Fruit fly (Drosophila melanogaster) whole organism, embryonic: ENCODE data around the gene Atac2.

ENCODE experiments used
- ATbp ChIP-seq: fragments of 200-800 bp; sonication (Bioruptor generic); optimal IDR thresholded peaks from 2 replicates; lab custom pipeline; 2017; ENCODE audit warnings: missing biosample characterization, mild to moderate bottlenecking, missing genetic modification characterization, missing genetic modification reagents
- Atf6 ChIP-seq: fragments of 200-800 bp; sonication (Bioruptor generic); IDR thresholded peaks from 2 replicates; pipeline ENCODE4 v1.3.6; 2022; ENCODE audit warnings: missing biosample characterization, missing genetic modification characterization
- CG10274 ChIP-seq: fragments of 200-800 bp; sonication (Bioruptor generic); optimal IDR thresholded peaks from 3 replicates; lab custom pipeline; 2017; ENCODE audit warnings: missing biosample characterization, mild to moderate bottlenecking, missing genetic modification characterization
- CG10321 ChIP-seq: fragments of 200-800 bp; sonication (Bioruptor generic); IDR thresholded peaks from 2 replicates; pipeline ENCODE4 v1.3.6; 2022; ENCODE audit warnings: missing biosample characterization, missing genetic modification characterization
- CG11560 ChIP-seq: fragments of 200-800 bp; sonication (Bioruptor generic); IDR thresholded peaks from 3 replicates; pipeline ENCODE4 v1.3.6; 2022; ENCODE audit warnings: missing biosample characterization, missing genetic modification characterization
- CG11695 ChIP-seq: fragments of 200-800 bp; sonication (Bioruptor generic); IDR thresholded peaks from 3 replicates; pipeline ENCODE4 v1.3.6; 2022; ENCODE audit warnings: missing biosample characterization, missing genetic modification characterization
- CG1233 ChIP-seq: fragments of 200-800 bp; sonication (Bioruptor generic); optimal IDR thresholded peaks from 4 replicates; lab custom pipeline; 2018; ENCODE audit warnings: missing biosample characterization, mild to moderate bottlenecking, missing genetic modification characterization
- CG13296 ChIP-seq: fragments of 200-800 bp; sonication (Bioruptor generic); optimal IDR thresholded peaks from 3 replicates; lab custom pipeline; 2018; ENCODE audit warnings: missing biosample characterization, mild to moderate bottlenecking, missing genetic modification characterization
- CG14710 ChIP-seq: fragments of 200-800 bp; sonication (Bioruptor generic); optimal IDR thresholded peaks from 3 replicates; lab custom pipeline; 2019; ENCODE audit warnings: missing biosample characterization, mild to moderate bottlenecking, missing genetic modification characterization, moderate library complexity
- CG17568 ChIP-seq: fragments of 200-800 bp; sonication (Bioruptor generic); optimal IDR thresholded peaks from 2 replicates; lab custom pipeline; 2018; ENCODE audit warnings: missing biosample characterization, mild to moderate bottlenecking, missing genetic modification characterization, moderate library complexity
- CG17829 ChIP-seq: fragments of 200-800 bp; optimal IDR thresholded peaks from 2 replicates; lab custom pipeline; 2019; ENCODE audit warnings: missing biosample characterization, mild to moderate bottlenecking, missing genetic modification characterization, moderate library complexity
- CG2199 ChIP-seq: fragments of 200-800 bp; sonication (Bioruptor generic); IDR thresholded peaks from 3 replicates; pipeline ENCODE4 v1.3.6; 2022; ENCODE audit warnings: missing biosample characterization, missing genetic modification characterization
- CG2875 ChIP-seq: fragments of 200-800 bp; sonication (Bioruptor generic); optimal IDR thresholded peaks from 2 replicates; lab custom pipeline; 2017; ENCODE audit warnings: missing biosample characterization, mild to moderate bottlenecking, missing genetic modification characterization, missing genetic modification reagents
- CG2889 ChIP-seq: fragments of 200-800 bp; sonication (Bioruptor generic); IDR thresholded peaks from 3 replicates; pipeline ENCODE4 v1.3.6; 2022; ENCODE audit warnings: missing biosample characterization, missing genetic modification characterization
- CG31441 ChIP-seq: fragments of 200-800 bp; sonication (Bioruptor generic); IDR thresholded peaks from 2 replicates; pipeline ENCODE4 v1.3.6; 2022; ENCODE audit warnings: missing biosample characterization, missing genetic modification characterization
- CG3163 ChIP-seq: fragments of 200-800 bp; sonication (Bioruptor generic); optimal IDR thresholded peaks from 3 replicates; lab custom pipeline; 2016; ENCODE audit warnings: missing biosample characterization, missing genetic modification characterization
- CG4617 ChIP-seq: fragments of 200-800 bp; sonication (Bioruptor generic); optimal IDR thresholded peaks from 3 replicates; lab custom pipeline; 2016; ENCODE audit warnings: missing biosample characterization, missing genetic modification characterization, borderline replicate concordance
- CG4730 ChIP-seq: fragments of 200-800 bp; sonication (Bioruptor generic); IDR thresholded peaks from 2 replicates; pipeline ENCODE4 v1.3.6; 2022; ENCODE audit warnings: missing biosample characterization, missing genetic modification characterization
- CG8388 ChIP-seq: fragments of 200-800 bp; sonication (Bioruptor generic); optimal IDR thresholded peaks from 2 replicates; lab custom pipeline; 2019; ENCODE audit warnings: missing biosample characterization, mild to moderate bottlenecking, missing genetic modification characterization, moderate library complexity
- Dad ChIP-seq: fragments of 200-800 bp; sonication (Bioruptor generic); optimal IDR thresholded peaks from 3 replicates; lab custom pipeline; 2016; ENCODE audit warnings: missing biosample characterization, missing genetic modification characterization
- Dp ChIP-seq: fragments of 200-800 bp; sonication (Bioruptor generic); optimal IDR thresholded peaks from 2 replicates; lab custom pipeline; 2018; ENCODE audit warnings: missing biosample characterization, mild to moderate bottlenecking, missing genetic modification characterization, moderate library complexity
- Fer1 ChIP-seq: fragments of 200-800 bp; sonication (Bioruptor generic); optimal IDR thresholded peaks from 2 replicates; lab custom pipeline; 2017; ENCODE audit warnings: missing biosample characterization, mild to moderate bottlenecking, missing genetic modification characterization
- HLH3B ChIP-seq: fragments of 200-800 bp; sonication (Bioruptor generic); IDR thresholded peaks from 2 replicates; pipeline ENCODE4 v1.3.6; 2022; ENCODE audit warnings: missing biosample characterization, missing genetic modification characterization
- HLH4C ChIP-seq: fragments of 200-800 bp; sonication (Bioruptor generic); IDR thresholded peaks from 3 replicates; pipeline ENCODE4 v1.3.6; 2022; ENCODE audit warnings: missing biosample characterization, missing genetic modification characterization; ENCODE audit not compliant: partially characterized antibody
- Hr78 ChIP-seq, 2 experiments: fragments of 200-800 bp in 1 of 2; fragments of >200 bp in 1 of 2; sonication (Bioruptor generic) in 1 of 2; optimal IDR thresholded peaks; 2 replicates each; lab custom pipeline; 2017 to 2019; ENCODE audit warnings: missing biosample characterization in 2 of 2, missing genetic modification characterization in 2 of 2, mild to moderate bottlenecking in 1 of 2, moderate library complexity in 1 of 2
- Lim3 ChIP-seq: fragments of 200-800 bp; sonication (Bioruptor generic); IDR thresholded peaks from 2 replicates; pipeline ENCODE4 v1.3.6; 2022; ENCODE audit warnings: missing biosample characterization, missing genetic modification characterization
- Ravus ChIP-seq: fragments of 200-800 bp; sonication (Bioruptor generic); IDR thresholded peaks from 2 replicates; pipeline ENCODE4 v1.3.6; 2022; ENCODE audit warnings: missing biosample characterization, missing genetic modification characterization
- Side ChIP-seq: fragments of 200-800 bp; sonication (Bioruptor generic); optimal IDR thresholded peaks from 2 replicates; lab custom pipeline; 2016; ENCODE audit warnings: missing biosample characterization, missing genetic modification characterization
- TFAM ChIP-seq: fragments of 200-800 bp; sonication (Bioruptor generic); optimal IDR thresholded peaks from 2 replicates; lab custom pipeline; 2017; ENCODE audit warnings: missing biosample characterization, missing genetic modification characterization, inconsistent platforms
- Taf1 ChIP-seq: fragments of 200-800 bp; sonication (Bioruptor generic); IDR thresholded peaks from 2 replicates; pipeline ENCODE4 v1.3.6; 2022; ENCODE audit warnings: missing biosample characterization, missing genetic modification characterization
- Usf ChIP-seq: fragments of 200-800 bp; sonication (Bioruptor generic); optimal IDR thresholded peaks from 2 replicates; lab custom pipeline; 2017; ENCODE audit warnings: missing genotype, missing biosample characterization, missing genetic modification characterization
- amos ChIP-seq: fragments of 200-800 bp; sonication (Bioruptor generic); IDR thresholded peaks from 2 replicates; pipeline ENCODE4 v1.3.6; 2022; ENCODE audit warnings: missing biosample characterization, missing genetic modification characterization; ENCODE audit not compliant: partially characterized antibody
- ato ChIP-seq: fragments of 200-800 bp; sonication (Bioruptor generic); IDR thresholded peaks from 2 replicates; pipeline ENCODE4 v1.3.6; 2022; ENCODE audit warnings: missing biosample characterization, missing genetic modification characterization; ENCODE audit not compliant: partially characterized antibody
- btn ChIP-seq: fragments of 200-800 bp; sonication (Bioruptor generic); optimal IDR thresholded peaks from 2 replicates; lab custom pipeline; 2016; ENCODE audit warnings: missing biosample characterization, missing genetic modification characterization
- cad ChIP-seq: fragments of >200 bp; optimal IDR thresholded peaks from 2 replicates; lab custom pipeline; 2017; ENCODE audit warnings: missing biosample characterization, missing genetic modification characterization
- dimm ChIP-seq: fragments of 200-800 bp; sonication (Bioruptor generic); IDR thresholded peaks from 2 replicates; pipeline ENCODE4 v1.3.6; 2022; ENCODE audit warnings: missing biosample characterization, missing genetic modification characterization
- dysf ChIP-seq: fragments of 200-800 bp; sonication (Bioruptor generic); IDR thresholded peaks from 3 replicates; pipeline ENCODE4 v1.3.6; 2022; ENCODE audit warnings: missing biosample characterization, missing genetic modification characterization
- eyg ChIP-seq: fragments of 200-800 bp; sonication (Bioruptor generic); optimal IDR thresholded peaks from 3 replicates; lab custom pipeline; 2016; ENCODE audit warnings: missing biosample characterization, missing genetic modification characterization
- fu2 ChIP-seq: fragments of 200-800 bp; sonication (Bioruptor generic); optimal IDR thresholded peaks from 2 replicates; lab custom pipeline; 2016; ENCODE audit warnings: missing biosample characterization, missing genetic modification characterization
- gce ChIP-seq: fragments of 200-800 bp; sonication (Bioruptor generic); IDR thresholded peaks from 3 replicates; pipeline ENCODE4 v1.3.6; 2022; ENCODE audit warnings: missing biosample characterization, missing genetic modification characterization
- grn ChIP-seq: fragments of 200-800 bp; sonication (Bioruptor generic); optimal IDR thresholded peaks from 3 replicates; lab custom pipeline; 2017; ENCODE audit warnings: missing biosample characterization, missing genetic modification characterization
- gt ChIP-seq: fragments of 200-800 bp; sonication (Bioruptor generic); IDR thresholded peaks from 2 replicates; pipeline ENCODE4 v1.3.6; 2022; ENCODE audit warnings: missing biosample characterization, missing genetic modification characterization
- jing ChIP-seq: fragments of 200-800 bp; sonication (Bioruptor generic); optimal IDR thresholded peaks from 2 replicates; lab custom pipeline; 2018; ENCODE audit warnings: missing biosample characterization, mild to moderate bottlenecking, missing genetic modification characterization
- luna ChIP-seq: fragments of 200-800 bp; sonication (Bioruptor generic); optimal IDR thresholded peaks from 2 replicates; lab custom pipeline; 2016; ENCODE audit warnings: missing biosample characterization, missing genetic modification characterization
- mam ChIP-seq: fragments of 200-800 bp; sonication (Bioruptor generic); optimal IDR thresholded peaks from 3 replicates; lab custom pipeline; 2016; ENCODE audit warnings: missing biosample characterization, missing genetic modification characterization
- pan ChIP-seq, 4 experiments: fragments of >200 bp in 3 of 4; fragments of 200-800 bp in 1 of 4; sonication (Bioruptor generic) in 1 of 4; optimal IDR thresholded peaks in 3 of 4; IDR thresholded peaks in 1 of 4; 2 replicates each; pipeline versions ENCODE4 v1.3.6 to Lab custom; 2017 to 2022; ENCODE audit warnings: missing biosample characterization in 2 of 4, missing genetic modification characterization in 2 of 4, mixed read lengths in 1 of 4
- peb ChIP-seq: fragments of 200-800 bp; sonication (Bioruptor generic); IDR thresholded peaks from 2 replicates; pipeline ENCODE4 v1.3.6; 2022; ENCODE audit warnings: missing biosample characterization, missing genetic modification characterization
- tin ChIP-seq: fragments of 200-800 bp; sonication (Bioruptor generic); optimal IDR thresholded peaks from 3 replicates; lab custom pipeline; 2016; ENCODE audit warnings: missing biosample characterization, missing genetic modification characterization
- unc-4 ChIP-seq: fragments of 200-800 bp; sonication (Bioruptor generic); IDR thresholded peaks from 2 replicates; pipeline ENCODE4 v1.3.6; 2022; ENCODE audit warnings: missing biosample characterization, missing genetic modification characterization; ENCODE audit not compliant: partially characterized antibody
- vfl ChIP-seq: fragments of 200-800 bp; sonication (Bioruptor generic); optimal IDR thresholded peaks from 2 replicates; lab custom pipeline; 2016; ENCODE audit warnings: missing biosample characterization, missing genetic modification characterization

Atac2 gene

DNA sequence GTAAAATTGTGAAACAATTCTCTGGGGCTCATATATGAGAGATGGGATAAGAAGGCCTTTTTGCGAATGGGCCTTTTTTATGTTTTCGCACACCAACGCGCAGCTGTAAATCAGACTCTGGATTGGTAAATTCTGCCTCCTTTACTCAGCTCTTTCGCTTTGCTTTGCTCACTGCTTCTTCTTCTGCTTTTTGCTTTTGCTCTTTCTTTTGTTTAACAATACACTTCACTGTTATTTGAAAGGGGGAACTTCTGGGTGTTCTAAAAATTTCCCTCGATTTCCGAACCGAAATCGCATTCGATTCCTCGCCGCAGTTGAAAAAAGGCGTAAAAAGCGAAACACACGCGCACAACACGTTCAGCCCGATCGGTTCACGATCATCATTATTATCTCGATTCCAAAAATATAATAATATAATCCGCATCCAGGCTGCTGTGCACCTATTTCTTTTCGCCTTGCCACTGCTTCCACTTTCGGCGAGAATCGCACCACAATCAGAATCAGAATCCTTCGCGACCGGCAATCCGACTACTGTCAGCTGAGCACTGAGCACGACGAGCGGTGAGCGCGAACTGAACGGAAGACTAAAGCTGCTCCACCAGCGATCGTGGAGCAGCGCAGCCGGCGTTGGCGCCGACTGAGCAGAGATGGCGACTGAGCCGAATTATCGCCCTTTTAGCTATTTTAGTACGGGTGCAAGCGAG lies 40.2 kb downstream of the Atac2 start (continued):
- no peak for TF ChIP-seq CG11560 (tag; lab: Robert Waterston, UW)
- no peak for TF ChIP-seq CG2889
- TF ChIP-seq dimm (GFP tag; lab: Robert Waterston, UW): no peak
- TF ChIP-seq TFAM (GFP tag; lab: Kevin White, UChicago): no peak
- no peak for TF ChIP-seq Taf1 (GFP tag; lab: Robert Waterston, UW)
- TF ChIP-seq vfl (GFP tag; lab: Kevin White, UChicago): no peak
- TF ChIP-seq CG1233: no peak
- no peak for TF ChIP-seq Usf (GFP tag; lab: Kevin White, UChicago)
- no peak for TF ChIP-seq CG10321 (GFP tag; lab: Robert Waterston, UW)
- TF ChIP-seq CG14710: no peak
- TF ChIP-seq Ravus (GFP tag; lab: Robert Waterston, UW): no peak
- no peak for TF ChIP-seq gce (GFP tag; lab: Robert Waterston, UW)
- TF ChIP-seq CG11695 (GFP tag; lab: Robert Waterston, UW): peak; percentile 44; the same call in 1 of the 3 replicates
- no peak for TF ChIP-seq dysf (GFP tag; lab: Robert Waterston, UW)
- no peak for TF ChIP-seq tin (GFP tag; lab: Kevin White, UChicago)
- TF ChIP-seq pan (optimal IDR thresholded peaks at IDR 0.05; lab: Kevin White, UChicago): no peak
- no peak for TF ChIP-seq pan (GFP tag; optimal IDR thresholded peaks at IDR 0.05 in 1 of 2, IDR thresholded peaks at IDR 0.05 in 1 of 2)
- TF ChIP-seq CG10274: no peak
- TF ChIP-seq luna (GFP tag; lab: Kevin White, UChicago): no peak
- TF ChIP-seq ato (GFP tag; lab: Robert Waterston, UW): peak; percentile 48
- no peak for TF ChIP-seq CG2875
- TF ChIP-seq Dp: no peak
- 0 out of 2 replicates have a peak, but pooled peaks have one; percentile 36 for TF ChIP-seq Atf6
- no peak for TF ChIP-seq gt (GFP tag; lab: Robert Waterston, UW)
- TF ChIP-seq mam (GFP tag; lab: Kevin White, UChicago): no peak
- peak; percentile 9 for TF ChIP-seq CG17829 (tag; lab: Kevin White, UChicago)
- TF ChIP-seq ATbp (GFP tag; lab: Kevin White, UChicago): no peak
- TF ChIP-seq eyg (GFP tag; lab: Kevin White, UChicago): no peak
- no peak for TF ChIP-seq CG17568 (GFP tag; lab: Kevin White, UChicago)
- TF ChIP-seq CG3163 (GFP tag; lab: Kevin White, UChicago): peak; percentile 17
- TF ChIP-seq CG4617 (GFP tag; lab: Kevin White, UChicago): no peak
- TF ChIP-seq btn (GFP tag; lab: Kevin White, UChicago): no peak
- no peak for TF ChIP-seq CG8388 (GFP tag; lab: Kevin White, UChicago)
- no peak for TF ChIP-seq Dad (GFP tag; lab: Kevin White, UChicago)
- TF ChIP-seq jing (GFP tag; lab: Kevin White, UChicago): no peak
- peak; percentile 46; the same call in 1 of the 2 replicates for TF ChIP-seq amos (GFP tag; lab: Robert Waterston, UW)
- no peak for TF ChIP-seq Hr78 (GFP tag; optimal IDR thresholded peaks at IDR 0.05; lab: Kevin White, UChicago)
- TF ChIP-seq Side (GFP tag; lab: Kevin White, UChicago): no peak
- TF ChIP-seq CG31441 (GFP tag; lab: Robert Waterston, UW): 0 out of 2 replicates have a peak, but pooled peaks have one; percentile 9
- peak; percentile 8 for TF ChIP-seq grn (GFP tag; lab: Kevin White, UChicago)
- peak; percentile 45 for TF ChIP-seq Fer1
- no peak for TF ChIP-seq fu2
- TF ChIP-seq unc-4 (GFP tag; lab: Robert Waterston, UW): no peak
- no peak for TF ChIP-seq CG13296
- no peak; the same call in 2 of the 3 replicates for TF ChIP-seq HLH4C
- TF ChIP-seq Lim3 (GFP tag; lab: Robert Waterston, UW): no peak
- TF ChIP-seq peb: no peak
- no peak; the same call in 1 of the 2 replicates for TF ChIP-seq HLH3B (GFP tag; lab: Robert Waterston, UW)
- TF ChIP-seq cad (GFP tag; lab: Kevin White, UChicago): no peak
- peak; percentile 83 for TF ChIP-seq CG2199 (GFP tag; lab: Robert Waterston, UW)
- no peak for TF ChIP-seq CG4730 (GFP tag; lab: Robert Waterston, UW)
